Worm (Caenorhabditis elegans): ENCODE measurements around the gene acr-14.

The acr-14 gene

ce11 chrII:8144543-8144942, 32.5 kb downstream of the acr-14 start, which contains the start of gene F10B5.2 (continued):
- no peak for TF ChIP-seq Y105C5A.15 (GFP tag; IDR thresholded peaks at IDR 0.05)
- no peak for TF ChIP-seq aly-2 (tag; optimal IDR thresholded peaks at IDR 0.05)
- no peak for TF ChIP-seq lin-29 (GFP tag; IDR thresholded peaks at IDR 0.05)
- peak; percentile 61 for TF ChIP-seq F49E8.2 (tag; optimal IDR thresholded peaks at IDR 0.05; ENCODE audit: borderline replicate concordance)
- TF ChIP-seq cey-2 (tag; optimal IDR thresholded peaks at IDR 0.05; ENCODE audit: borderline replicate concordance, insufficient read depth): no peak
- TF ChIP-seq egl-27 (tag; optimal IDR thresholded peaks at IDR 0.05): no peak
- TF ChIP-seq lin-38 (GFP tag; IDR thresholded peaks at IDR 0.05): peak; percentile 50
- TF ChIP-seq F26F4.8 (GFP tag; conservative IDR thresholded peaks at IDR 0.05): 0 out of 2 replicates have a peak, but pooled peaks have one; percentile 48

ce11 chrII:8143278-8143931, 33.6 kb downstream of the acr-14 start, which contains the start of the genes ints-11 and rpl-10:
ints-11 (minus strand) TSS chrII:8143478.
rpl-10 (plus strand) TSS chrII:8143881.
- peak; percentile 25 for TF ChIP-seq mep-1 (tag; optimal IDR thresholded peaks at IDR 0.05)
- TF ChIP-seq nhr-28 (tag; optimal IDR thresholded peaks at IDR 0.05): peak; percentile 7
- TF ChIP-seq hlh-30 (tag; optimal IDR thresholded peaks at IDR 0.05; ENCODE audit: insufficient read depth): peak; percentile 51
- TF ChIP-seq nhr-6 (tag; optimal IDR thresholded peaks at IDR 0.05): peak; percentile 10
- TF ChIP-seq lin-38 (GFP tag; IDR thresholded peaks at IDR 0.05): peak; percentile 58
- TF ChIP-seq ama-1 (optimal IDR thresholded peaks at IDR 0.05): no peak
- peak; percentile 20 for TF ChIP-seq dve-1 (tag; optimal IDR thresholded peaks at IDR 0.05; ENCODE audit: insufficient read depth)
- TF ChIP-seq F49E8.2 (tag; optimal IDR thresholded peaks at IDR 0.05; ENCODE audit: borderline replicate concordance): no peak
- TF ChIP-seq mes-2 (tag; optimal IDR thresholded peaks at IDR 0.05; ENCODE audit: poor library complexity, severe bottlenecking): peak; percentile 69
- peak; percentile 68 for TF ChIP-seq dpl-1 (GFP tag; optimal IDR thresholded peaks at IDR 0.05)
- no peak for TF ChIP-seq arid-1 (GFP tag; conservative IDR thresholded peaks at IDR 0.05)
- peak in 1 of 2 experiments; percentile 97 for TF ChIP-seq lsy-2 (tag; optimal IDR thresholded peaks at IDR 0.05)
- TF ChIP-seq zag-1 (tag; optimal IDR thresholded peaks at IDR 0.05): no peak

ce11 chrII:8141135-8141534, 35.9 kb downstream of the acr-14 start:
- no peak for TF ChIP-seq duxl-1 (tag; optimal IDR thresholded peaks at IDR 0.05; ENCODE audit: poor library complexity)
- peak; percentile 51 for TF ChIP-seq lin-38 (GFP tag; IDR thresholded peaks at IDR 0.05)
- peak; percentile 1 for TF ChIP-seq F49E8.2 (tag; optimal IDR thresholded peaks at IDR 0.05; ENCODE audit: borderline replicate concordance)
- no peak for TF ChIP-seq lin-1 (GFP tag; IDR thresholded peaks at IDR 0.05)
- TF ChIP-seq arid-1 (GFP tag; conservative IDR thresholded peaks at IDR 0.05): 0 out of 2 replicates have a peak, but pooled peaks have one; percentile 10
- TF ChIP-seq aly-2 (tag; optimal IDR thresholded peaks at IDR 0.05): peak; percentile 67
- TF ChIP-seq mes-2 (tag; optimal IDR thresholded peaks at IDR 0.05; ENCODE audit: poor library complexity, severe bottlenecking): peak; percentile 5

- TF ChIP-seq nhr-48 (tag; optimal IDR thresholded peaks at IDR 0.05) (no peak), skn-1 (tag; optimal IDR thresholded peaks at IDR 0.05) (no peak), ceh-44 (GFP tag; IDR thresholded peaks at IDR 0.05) (no peak), mep-1 (tag; optimal IDR thresholded peaks at IDR 0.05) (no peak), attf-4 (tag; optimal IDR thresholded peaks at IDR 0.05) (no peak), daf-8 (GFP tag; IDR thresholded peaks at IDR 0.05) (no peak), mes-2 (tag; optimal IDR thresholded peaks at IDR 0.05; ENCODE audit: poor library complexity, severe bottlenecking) (peak; percentile 35), pqm-1 (tag; optimal IDR thresholded peaks at IDR 0.05) (no peak), lsy-2 (tag; optimal IDR thresholded peaks at IDR 0.05) (peak in 1 of 2 experiments; percentile 62), lin-13 (GFP tag; optimal IDR thresholded peaks at IDR 0.05) (no peak), jun-1 (tag; optimal IDR thresholded peaks at IDR 0.05) (no peak), hif-1 (tag; optimal IDR thresholded peaks at IDR 0.05) (no peak), lir-3 (tag; optimal IDR thresholded peaks at IDR 0.05) (no peak), nhr-10 (tag; optimal IDR thresholded peaks at IDR 0.05) (no peak), R02D3.7 (tag; optimal IDR thresholded peaks at IDR 0.05) (no peak), dmd-8 (GFP tag; IDR thresholded peaks at IDR 0.05) (no peak), unc-130 (GFP tag; optimal IDR thresholded peaks at IDR 0.05) (no peak), tag-97 (GFP tag; IDR thresholded peaks at IDR 0.05) (no peak), unc-39 (tag; optimal IDR thresholded peaks at IDR 0.05) (no peak), mxl-3 (GFP tag; optimal IDR thresholded peaks at IDR 0.05) (peak; percentile 7), duxl-1 (tag; optimal IDR thresholded peaks at IDR 0.05; ENCODE audit: poor library complexity) (no peak), nhr-102 (tag; optimal IDR thresholded peaks at IDR 0.05) (no peak), ctbp-1 (GFP tag; IDR thresholded peaks at IDR 0.05) (0 out of 2 replicates have a peak, but pooled peaks have one; percentile 28), hlh-11 (tag; optimal IDR thresholded peaks at IDR 0.05) (no peak), F37D6.2 (tag; optimal IDR thresholded peaks at IDR 0.05) (no peak), nhr-28 (tag; optimal IDR thresholded peaks at IDR 0.05) (no peak), lin-38 (GFP tag; IDR thresholded peaks at IDR 0.05) (peak; percentile 48)
These were observed 38.9 kb downstream of the acr-14 start, which contains the start of gene cdc-48.2 for ce11 chrII:8138015-8138546. cdc-48.2 (plus strand) TSS chrII:8138496.

All from whole organism, L4 larva.